1 fruit fly cellular context compared by ENCODE assay signal in genomic region chr3L:9678007-9678497, dm6.
TF ChIP-seq lines count a peak whose summit lies in the region.

No protein-coding gene starts in this region.

TF ChIP-seq in whole organism, embryonic, 481 proteins besides CTCF, POLR2A, EP300 and RAD21 (continued from another document):
- TF ChIP-seq tio (GFP tag; optimal IDR thresholded peaks at IDR 0.05; lab: Kevin White, UChicago) (peak; percentile 19), Hr78 (GFP tag; optimal IDR thresholded peaks at IDR 0.05; lab: Kevin White, UChicago) (no peak), Sox100B (GFP tag; optimal IDR thresholded peaks at IDR 0.05; lab: Kevin White, UChicago) (peak; percentile 14), tap (tag; optimal IDR thresholded peaks at IDR 0.05; lab: Kevin White, UChicago) (peak; percentile 2), Eip74EF (GFP tag; optimal IDR thresholded peaks at IDR 0.05; lab: Kevin White, UChicago) (peak in 1 of 2 experiments; percentile 54), maf-S (GFP tag; optimal IDR thresholded peaks at IDR 0.05; lab: Kevin White, UChicago) (no peak), CG7745 (tag; optimal IDR thresholded peaks at IDR 0.05; lab: Kevin White, UChicago) (peak; percentile 28), CG32772 (GFP tag; IDR thresholded peaks at IDR 0.05; lab: Robert Waterston, UW) (no peak), wek (GFP tag; optimal IDR thresholded peaks at IDR 0.05; lab: Kevin White, UChicago) (no peak), NFAT (GFP tag; IDR thresholded peaks at IDR 0.05; lab: Robert Waterston, UW) (no peak), CG2678 (tag; optimal IDR thresholded peaks at IDR 0.05; lab: Kevin White, UChicago) (no peak), CG13424 (tag; optimal IDR thresholded peaks at IDR 0.05; lab: Kevin White, UChicago) (peak; percentile 20), pan (optimal IDR thresholded peaks at IDR 0.05; lab: Kevin White, UChicago) (no peak), pan (GFP tag; optimal IDR thresholded peaks at IDR 0.05 in 1 of 2, IDR thresholded peaks at IDR 0.05 in 1 of 2) (no peak), nerfin-2 (GFP tag; IDR thresholded peaks at IDR 0.05; lab: Robert Waterston, UW; ENCODE audit: partially characterized antibody) (no peak), sqz (GFP tag; optimal IDR thresholded peaks at IDR 0.05; lab: Kevin White, UChicago) (peak; percentile 13), sd (tag; optimal IDR thresholded peaks at IDR 0.05; lab: Kevin White, UChicago) (peak; percentile 20), gem (tag; optimal IDR thresholded peaks at IDR 0.05; lab: Kevin White, UChicago) (peak; percentile 18), CG6813 (GFP tag; optimal IDR thresholded peaks at IDR 0.05; lab: Kevin White, UChicago) (peak; percentile 4), Hsf (GFP tag; optimal IDR thresholded peaks at IDR 0.05; lab: Kevin White, UChicago) (peak; percentile 10), CG8388 (GFP tag; optimal IDR thresholded peaks at IDR 0.05; lab: Kevin White, UChicago) (peak; percentile 68), gcm (GFP tag; optimal IDR thresholded peaks at IDR 0.05; lab: Kevin White, UChicago) (peak; percentile 21), PHDP (tag; optimal IDR thresholded peaks at IDR 0.05; lab: Kevin White, UChicago) (peak; percentile 9), CG4707 (GFP tag; optimal IDR thresholded peaks at IDR 0.05; lab: Kevin White, UChicago) (peak; percentile 16), sens (GFP tag; lab: Kevin White, UChicago) (peak; percentile 86), z (GFP tag; IDR thresholded peaks at IDR 0.05; lab: Robert Waterston, UW) (0 out of 3 replicates have a peak, but pooled peaks have one; percentile 57), CG1832 (GFP tag; optimal IDR thresholded peaks at IDR 0.05; lab: Kevin White, UChicago) (peak; percentile 69), Antp (GFP tag; optimal IDR thresholded peaks at IDR 0.05; lab: Kevin White, UChicago) (peak; percentile 3), psq (GFP tag; optimal IDR thresholded peaks at IDR 0.05; lab: Kevin White, UChicago) (peak; percentile 3), onecut (GFP tag; IDR thresholded peaks at IDR 0.05; lab: Robert Waterston, UW) (no peak), Dll (GFP tag; IDR thresholded peaks at IDR 0.05; lab: Robert Waterston, UW; ENCODE audit: partially characterized antibody) (0 out of 4 replicates have a peak, but pooled peaks have one; percentile 10), CG7839 (tag; optimal IDR thresholded peaks at IDR 0.05; lab: Kevin White, UChicago) (peak; percentile 13), Xrp1 (GFP tag; IDR thresholded peaks at IDR 0.05; lab: Robert Waterston, UW) (peak; percentile 33; the same call in 1 of the 2 replicates), CG11093 (GFP tag; IDR thresholded peaks at IDR 0.05; lab: Robert Waterston, UW) (no peak), nerfin-1 (tag; optimal IDR thresholded peaks at IDR 0.05; lab: Kevin White, UChicago) (peak; percentile 9), CG3407 (GFP tag; optimal IDR thresholded peaks at IDR 0.05; lab: Kevin White, UChicago) (peak; percentile 0), kay (GFP tag; optimal IDR thresholded peaks at IDR 0.05; lab: Kevin White, UChicago) (peak; percentile 88), fd64A (GFP tag; optimal IDR thresholded peaks at IDR 0.05; lab: Kevin White, UChicago) (peak; percentile 42), ATbp (GFP tag; optimal IDR thresholded peaks at IDR 0.05; lab: Kevin White, UChicago) (peak; percentile 41), cg (GFP tag; optimal IDR thresholded peaks at IDR 0.05; lab: Kevin White, UChicago) (peak; percentile 71)
